Worm (Caenorhabditis elegans) whole organism, L3 larva: ENCODE data around the gene fbxb-24.
A peak's percentile ranks its signal among the peaks of the same experiment; 100 is the strongest.

Source experiments
- ceh-9 ChIP-seq: sonication (generic microtip); optimal IDR thresholded peaks from 2 replicates; lab custom pipeline; 2018; ENCODE audit warnings: missing biosample characterization, missing genetic modification characterization
- fos-1 ChIP-seq: fragments of 150-350 bp; optimal IDR thresholded peaks from 2 replicates; lab custom pipeline; 2014; ENCODE audit warnings: missing biosample characterization, missing genetic modification characterization
- nfya-1 ChIP-seq: sonication (generic microtip); optimal IDR thresholded peaks from 2 replicates; lab custom pipeline; 2017; ENCODE audit warnings: missing genetic modification characterization, mild to moderate bottlenecking, missing compliant biosample characterization, antibody characterized with exemption, moderate library complexity; ENCODE audit not compliant: insufficient read depth

fbxb-24 gene

DNA sequence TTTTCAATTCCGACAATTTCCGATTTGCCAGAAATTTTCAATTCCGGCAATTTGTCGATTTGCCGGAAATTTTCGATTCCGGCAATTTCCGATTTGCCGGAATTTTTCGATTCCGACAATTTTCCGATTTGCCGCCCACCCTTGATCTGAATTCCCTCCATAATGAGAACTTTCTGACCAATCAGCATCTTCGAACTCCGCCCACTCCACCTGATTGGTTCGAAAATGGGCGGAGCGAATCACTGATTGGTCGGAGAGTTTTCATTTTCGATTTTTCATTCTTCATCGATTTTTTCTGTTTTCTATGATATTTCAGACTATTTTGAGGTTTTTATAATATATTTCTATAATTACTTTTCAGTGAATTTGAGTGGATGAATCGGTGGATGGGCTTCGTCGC lies 45.4 kb downstream of the fbxb-24 start:
- no peak for TF ChIP-seq ceh-9 (tag; lab: Kevin White, UChicago)
- peak; percentile 85 for TF ChIP-seq nfya-1 (tag; lab: Kevin White, UChicago)
- no peak for TF ChIP-seq fos-1 (tag; lab: Kevin White, UChicago)
